Fruit fly (Drosophila melanogaster) whole organism, embryonic: Measurements from ENCODE around the gene dtn.

Source experiments
- Aef1 ChIP-seq: fragments of 200-800 bp; sonication (Bioruptor generic); IDR thresholded peaks from 3 replicates; pipeline ENCODE4 v1.3.6; 2022; ENCODE audit warnings: missing biosample characterization, missing genetic modification characterization
- Atf3 ChIP-seq: fragments of 200-800 bp; sonication (Bioruptor generic); optimal IDR thresholded peaks from 3 replicates; lab custom pipeline; 2016; ENCODE audit warnings: missing biosample characterization, missing genetic modification characterization
- Atf6 ChIP-seq: fragments of 200-800 bp; sonication (Bioruptor generic); IDR thresholded peaks from 2 replicates; pipeline ENCODE4 v1.3.6; 2022; ENCODE audit warnings: missing biosample characterization, missing genetic modification characterization
- B-H2 ChIP-seq: fragments of 200-800 bp; sonication (Bioruptor generic); optimal IDR thresholded peaks from 2 replicates; lab custom pipeline; 2018; ENCODE audit warnings: missing biosample characterization, mild to moderate bottlenecking, missing genetic modification characterization
- Bgb ChIP-seq: fragments of 200-800 bp; sonication (Bioruptor generic); IDR thresholded peaks from 2 replicates; pipeline ENCODE4 v1.3.6; 2022; ENCODE audit warnings: missing biosample characterization, missing genetic modification characterization; ENCODE audit not compliant: partially characterized antibody
- CG10431 ChIP-seq: fragments of 200-800 bp; sonication (Bioruptor generic); optimal IDR thresholded peaks from 3 replicates; lab custom pipeline; 2018; ENCODE audit warnings: missing biosample characterization, mild to moderate bottlenecking, missing genetic modification characterization
- CG11398 ChIP-seq: fragments of 200-800 bp; sonication (Bioruptor generic); optimal IDR thresholded peaks from 2 replicates; lab custom pipeline; 2016; ENCODE audit warnings: missing biosample characterization, missing genetic modification characterization
- CG14050 ChIP-seq: fragments of 200-800 bp; sonication (Bioruptor generic); IDR thresholded peaks from 3 replicates; pipeline ENCODE4 v1.3.6; 2022; ENCODE audit warnings: missing biosample characterization, missing genetic modification characterization
- CG14667 ChIP-seq: fragments of 200-800 bp; sonication (Bioruptor generic); IDR thresholded peaks from 2 replicates; pipeline ENCODE4 v1.3.6; 2022; ENCODE audit warnings: missing biosample characterization, missing genetic modification characterization
- CG1647 ChIP-seq: fragments of 200-800 bp; sonication (Bioruptor generic); optimal IDR thresholded peaks from 3 replicates; lab custom pipeline; 2016; ENCODE audit warnings: missing biosample characterization, missing genetic modification characterization
- CG16813 ChIP-seq: fragments of 200-800 bp; sonication (Bioruptor generic); IDR thresholded peaks from 3 replicates; pipeline ENCODE4 v1.3.6; 2022; ENCODE audit warnings: missing biosample characterization, missing genetic modification characterization; ENCODE audit not compliant: partially characterized antibody
- CG17361 ChIP-seq: fragments of 200-800 bp; sonication (Bioruptor generic); IDR thresholded peaks from 3 replicates; pipeline ENCODE4 v1.3.6; 2022; ENCODE audit warnings: missing biosample characterization, missing genetic modification characterization
- CG18599 ChIP-seq: fragments of 200-800 bp; sonication (Bioruptor generic); optimal IDR thresholded peaks from 3 replicates; lab custom pipeline; 2017; ENCODE audit warnings: missing biosample characterization, missing genetic modification characterization, mild to moderate bottlenecking, moderate library complexity, missing genetic modification reagents
- CG2889 ChIP-seq: fragments of 200-800 bp; sonication (Bioruptor generic); IDR thresholded peaks from 3 replicates; pipeline ENCODE4 v1.3.6; 2022; ENCODE audit warnings: missing biosample characterization, missing genetic modification characterization
- CG30020 ChIP-seq: fragments of 200-800 bp; optimal IDR thresholded peaks from 2 replicates; lab custom pipeline; 2019; ENCODE audit warnings: missing biosample characterization, mild to moderate bottlenecking, missing genetic modification characterization, moderate library complexity
- CG34376 ChIP-seq: fragments of 200-800 bp; sonication (Bioruptor generic); optimal IDR thresholded peaks from 2 replicates; lab custom pipeline; 2018; ENCODE audit warnings: missing biosample characterization, mild to moderate bottlenecking, missing genetic modification characterization
- CG3726 ChIP-seq: fragments of 200-800 bp; sonication (Bioruptor generic); IDR thresholded peaks from 3 replicates; pipeline ENCODE4, ENCODE4 v1.3.6; 2022; ENCODE audit warnings: missing biosample characterization, missing genetic modification characterization
- CG3838 ChIP-seq: fragments of 200-800 bp; sonication (Bioruptor generic); optimal IDR thresholded peaks from 3 replicates; lab custom pipeline; 2016; ENCODE audit warnings: missing biosample characterization, missing genetic modification characterization
- CG4707 ChIP-seq: fragments of 200-800 bp; sonication (Bioruptor generic); optimal IDR thresholded peaks from 2 replicates; lab custom pipeline; 2018; ENCODE audit warnings: missing biosample characterization, mild to moderate bottlenecking, missing genetic modification characterization, moderate library complexity
- CG6654 ChIP-seq: fragments of 200-800 bp; sonication (Bioruptor generic); optimal IDR thresholded peaks from 2 replicates; lab custom pipeline; 2017; ENCODE audit warnings: missing biosample characterization, mild to moderate bottlenecking, missing genetic modification characterization
- CG6765 ChIP-seq: fragments of 200-800 bp; sonication (Bioruptor generic); optimal IDR thresholded peaks from 3 replicates; lab custom pipeline; 2017; ENCODE audit warnings: missing biosample characterization, mild to moderate bottlenecking, missing genetic modification characterization
- CG9215 ChIP-seq: fragments of 200-800 bp; sonication (Bioruptor generic); IDR thresholded peaks from 2 replicates; pipeline ENCODE4 v1.3.6; 2022; ENCODE audit warnings: missing biosample characterization, missing genetic modification characterization
- CkIIα-i1 ChIP-seq: fragments of 200-800 bp; sonication (Bioruptor generic); IDR thresholded peaks from 2 replicates; pipeline ENCODE4 v1.3.6; 2022; ENCODE audit warnings: missing biosample characterization, missing genetic modification characterization
- D ChIP-seq, 2 experiments: fragments of 200-800 bp in 1 of 2; fragments of >200 bp in 1 of 2; sonication (Bioruptor generic) in 1 of 2; optimal IDR thresholded peaks; 2 replicates in 1 of 2; 3 replicates in 1 of 2; lab custom pipeline; 2017; ENCODE audit warnings: mild to moderate bottlenecking in 1 of 2, missing biosample characterization in 1 of 2, missing genetic modification characterization in 1 of 2, missing genetic modification reagents in 1 of 2
- Doc2 ChIP-seq: fragments of 200-800 bp; sonication (Bioruptor generic); IDR thresholded peaks from 2 replicates; pipeline ENCODE4 v1.3.6; 2022; ENCODE audit warnings: missing biosample characterization, missing genetic modification characterization
- Gug ChIP-seq: fragments of 200-800 bp; sonication (Bioruptor generic); IDR thresholded peaks from 4 replicates; pipeline ENCODE4 v1.3.6; 2022; ENCODE audit warnings: missing biosample characterization, missing genetic modification characterization
- Hsf ChIP-seq: fragments of 200-800 bp; sonication (Bioruptor generic); optimal IDR thresholded peaks from 3 replicates; lab custom pipeline; 2016; ENCODE audit warnings: missing biosample characterization, missing genetic modification characterization
- Lim3 ChIP-seq: fragments of 200-800 bp; sonication (Bioruptor generic); IDR thresholded peaks from 2 replicates; pipeline ENCODE4 v1.3.6; 2022; ENCODE audit warnings: missing biosample characterization, missing genetic modification characterization
- Myb ChIP-seq: fragments of 200-800 bp; sonication (Bioruptor generic); optimal IDR thresholded peaks from 2 replicates; lab custom pipeline; 2016; ENCODE audit warnings: missing biosample characterization, missing genetic modification characterization
- NfI ChIP-seq: fragments of 200-800 bp; sonication (Bioruptor generic); optimal IDR thresholded peaks from 3 replicates; lab custom pipeline; 2018; ENCODE audit warnings: missing biosample characterization, mild to moderate bottlenecking, missing genetic modification characterization, moderate library complexity
- Poxn ChIP-seq: fragments of 200-800 bp; sonication (Bioruptor generic); IDR thresholded peaks from 2 replicates; pipeline ENCODE4 v1.3.6; 2022; ENCODE audit warnings: missing biosample characterization, missing genetic modification characterization
- Spps ChIP-seq: fragments of 200-800 bp; sonication (Bioruptor generic); optimal IDR thresholded peaks from 2 replicates; lab custom pipeline; 2018; ENCODE audit warnings: missing biosample characterization, mild to moderate bottlenecking, missing genetic modification characterization
- Taf1 ChIP-seq: fragments of 200-800 bp; sonication (Bioruptor generic); IDR thresholded peaks from 2 replicates; pipeline ENCODE4 v1.3.6; 2022; ENCODE audit warnings: missing biosample characterization, missing genetic modification characterization
- ab ChIP-seq: fragments of 200-800 bp; sonication (Bioruptor generic); optimal IDR thresholded peaks from 2 replicates; lab custom pipeline; 2016; ENCODE audit warnings: missing biosample characterization, missing genetic modification characterization
- ara ChIP-seq: fragments of 200-800 bp; sonication (Bioruptor generic); IDR thresholded peaks from 2 replicates; pipeline ENCODE4 v1.3.6; 2022; ENCODE audit warnings: missing biosample characterization, missing genetic modification characterization
- chif ChIP-seq, 2 experiments: fragments of 200-800 bp; sonication (Bioruptor generic); optimal IDR thresholded peaks; 3 replicates each; lab custom pipeline; 2016; ENCODE audit warnings: missing biosample characterization in 2 of 2, missing genetic modification characterization in 2 of 2
- gce ChIP-seq: fragments of 200-800 bp; sonication (Bioruptor generic); IDR thresholded peaks from 3 replicates; pipeline ENCODE4 v1.3.6; 2022; ENCODE audit warnings: missing biosample characterization, missing genetic modification characterization
- hb ChIP-seq: fragments of 200-800 bp; sonication (Bioruptor generic); IDR thresholded peaks from 3 replicates; pipeline ENCODE4 v1.3.6; 2022; ENCODE audit warnings: missing biosample characterization, missing genetic modification characterization; ENCODE audit not compliant: partially characterized antibody
- her ChIP-seq: fragments of 200-800 bp; sonication (Bioruptor generic); optimal IDR thresholded peaks from 2 replicates; lab custom pipeline; 2016; ENCODE audit warnings: missing biosample characterization, missing genetic modification characterization
- hth ChIP-seq: fragments of >200 bp; optimal IDR thresholded peaks from 2 replicates; lab custom pipeline; 2017; ENCODE audit warnings: inconsistent platforms
- lilli ChIP-seq: fragments of 200-800 bp; sonication (Bioruptor generic); optimal IDR thresholded peaks from 3 replicates; lab custom pipeline; 2016; ENCODE audit warnings: missing biosample characterization, missing genetic modification characterization
- lmd ChIP-seq: fragments of 200-800 bp; sonication (Bioruptor generic); IDR thresholded peaks from 2 replicates; pipeline ENCODE4 v1.3.6; 2022; ENCODE audit warnings: missing biosample characterization, missing genetic modification characterization
- lov ChIP-seq, 2 experiments: fragments of 200-800 bp in 1 of 2; fragments of >200 bp in 1 of 2; sonication (Bioruptor generic) in 1 of 2; IDR thresholded peaks in 1 of 2; optimal IDR thresholded peaks in 1 of 2; 2 replicates in 1 of 2; 3 replicates in 1 of 2; pipeline versions ENCODE4 v1.3.6 to Lab custom; 2017 to 2022; ENCODE audit warnings: missing biosample characterization in 1 of 2, missing genetic modification characterization in 1 of 2
- luna ChIP-seq: fragments of 200-800 bp; sonication (Bioruptor generic); optimal IDR thresholded peaks from 2 replicates; lab custom pipeline; 2016; ENCODE audit warnings: missing biosample characterization, missing genetic modification characterization
- pum ChIP-seq: fragments of 200-800 bp; sonication (Bioruptor generic); optimal IDR thresholded peaks from 2 replicates; lab custom pipeline; 2016; ENCODE audit warnings: missing biosample characterization, missing genetic modification characterization
- slou ChIP-seq: fragments of 200-800 bp; sonication (Bioruptor generic); optimal IDR thresholded peaks from 3 replicates; lab custom pipeline; 2016; ENCODE audit warnings: missing biosample characterization, missing genetic modification characterization
- toy ChIP-seq: fragments of 200-800 bp; sonication (Bioruptor generic); IDR thresholded peaks from 2 replicates; pipeline ENCODE4 v1.3.6; 2022; ENCODE audit warnings: missing biosample characterization, missing genetic modification characterization
- ttk ChIP-seq: fragments of 200-800 bp; sonication (Bioruptor generic); IDR thresholded peaks from 2 replicates; pipeline ENCODE4 v2.1.2; 2022; ENCODE audit warnings: missing biosample characterization, missing genetic modification characterization
- z ChIP-seq: fragments of 200-800 bp; sonication (Bioruptor generic); IDR thresholded peaks from 3 replicates; pipeline ENCODE4 v1.3.6; 2022; ENCODE audit warnings: missing biosample characterization, missing genetic modification characterization
- zfh1 ChIP-seq: fragments of 200-800 bp; sonication (Bioruptor generic); IDR thresholded peaks from 3 replicates; pipeline ENCODE4 v1.3.6; 2022; ENCODE audit warnings: missing biosample characterization, missing genetic modification characterization

dtn gene

dm6 chrX:6193183-6193810, 32.1 kb upstream of the dtn start (continued):
- TF ChIP-seq chif (GFP tag; optimal IDR thresholded peaks at IDR 0.05; lab: Kevin White, UChicago) (peak in 1 of 2 experiments; percentile 6), CG34376 (GFP tag; lab: Kevin White, UChicago) (peak; percentile 21), CG10431 (no peak), B-H2 (GFP tag; lab: Kevin White, UChicago) (peak; percentile 22), ttk (peak; percentile 90), NfI (GFP tag; lab: Kevin White, UChicago) (peak; percentile 84), CG3838 (GFP tag; lab: Kevin White, UChicago) (peak; percentile 28), Spps (tag; lab: Kevin White, UChicago) (no peak), Gug (peak; percentile 75), ara (GFP tag; lab: Robert Waterston, UW) (peak; percentile 81), ab (no peak), CkIIα-i1 (GFP tag; lab: Robert Waterston, UW) (no peak), Bgb (GFP tag; lab: Robert Waterston, UW) (no peak), zfh1 (GFP tag; lab: Robert Waterston, UW) (peak; percentile 91), Doc2 (GFP tag; lab: Robert Waterston, UW) (peak; percentile 51; the same call in 1 of the 2 replicates), Atf3 (GFP tag; lab: Kevin White, UChicago) (no peak), CG4707 (GFP tag; lab: Kevin White, UChicago) (peak; percentile 48), hb (GFP tag; lab: Robert Waterston, UW) (no peak), Taf1 (peak; percentile 73), CG6654 (GFP tag; lab: Kevin White, UChicago) (peak; percentile 28), CG9215 (peak; percentile 85), CG11398 (GFP tag; lab: Kevin White, UChicago) (no peak), lilli (peak; percentile 65), pum (GFP tag; lab: Kevin White, UChicago) (no peak), lmd (peak; percentile 88), hth (no peak), gce (GFP tag; lab: Robert Waterston, UW) (peak; percentile 86), CG16813 (GFP tag; lab: Robert Waterston, UW) (no peak), CG6765 (GFP tag; lab: Kevin White, UChicago) (peak; percentile 45), CG2889 (GFP tag; lab: Robert Waterston, UW) (peak; percentile 74; the same call in 2 of the 3 replicates), CG30020 (tag; lab: Kevin White, UChicago) (no peak), toy (GFP tag; lab: Robert Waterston, UW) (peak; percentile 76), Atf6 (GFP tag; lab: Robert Waterston, UW) (peak; percentile 91), Poxn (GFP tag; lab: Robert Waterston, UW) (peak; percentile 59; the same call in 1 of the 2 replicates), Hsf (GFP tag; lab: Kevin White, UChicago) (peak; percentile 48), CG14667 (peak; percentile 87), lov (optimal IDR thresholded peaks at IDR 0.05; lab: Kevin White, UChicago) (no peak), lov (GFP tag; IDR thresholded peaks at IDR 0.05; lab: Robert Waterston, UW) (peak; percentile 82; the same call in 2 of the 3 replicates), CG1647 (no peak), her (GFP tag; lab: Kevin White, UChicago) (no peak), CG18599 (GFP tag; lab: Kevin White, UChicago) (peak; percentile 95), CG3726 (GFP tag; lab: Robert Waterston, UW) (peak; percentile 85), CG14050 (GFP tag; lab: Robert Waterston, UW) (peak; percentile 80), Aef1 (peak; percentile 85), Myb (GFP tag; lab: Kevin White, UChicago) (no peak), D (optimal IDR thresholded peaks at IDR 0.05; lab: Kevin White, UChicago) (no peak), D (GFP tag; optimal IDR thresholded peaks at IDR 0.05; lab: Kevin White, UChicago) (peak; percentile 40), slou (GFP tag; lab: Kevin White, UChicago) (peak; percentile 51), z (GFP tag; lab: Robert Waterston, UW) (no peak), CG17361 (GFP tag; lab: Robert Waterston, UW) (peak; percentile 85), luna (GFP tag; lab: Kevin White, UChicago) (no peak), Lim3 (peak; percentile 73)
